Worm (Caenorhabditis elegans): ENCODE data around the gene aly-2.

aly-2 gene

DNA sequence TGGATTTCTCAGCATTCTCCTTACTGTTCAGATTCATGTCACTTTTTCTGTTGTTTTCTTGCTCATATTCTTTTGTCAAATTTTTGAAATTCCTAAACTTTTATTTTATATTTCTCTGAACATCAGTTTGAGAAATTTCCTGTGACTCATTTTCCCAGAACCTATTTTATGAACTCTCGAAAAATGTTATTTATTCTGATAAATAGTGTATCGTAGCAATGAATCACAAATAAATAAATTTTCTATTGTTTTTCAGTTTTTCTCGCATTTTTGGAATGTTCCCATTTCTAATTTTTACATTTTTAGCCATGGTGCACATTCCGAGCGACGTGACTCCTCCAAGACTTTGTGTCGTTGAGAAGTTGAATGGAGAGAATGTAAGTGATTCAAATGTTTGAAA is 28.5 kb upstream of the aly-2 start, which contains the start of gene nrfl-1:
Gene nrfl-1, plus strand, starts transcription at position 301 of the 400 bp plus-strand sequence.
- no peak for TF ChIP-seq lin-13 (tag; optimal IDR thresholded peaks at IDR 0.05)
- TF ChIP-seq ceh-83 (GFP tag; optimal IDR thresholded peaks at IDR 0.05) = no peak
- no peak for TF ChIP-seq nhr-2 (tag; optimal IDR thresholded peaks at IDR 0.05)
- TF ChIP-seq ztf-11 (tag; optimal IDR thresholded peaks at IDR 0.05) = no peak
- no peak for TF ChIP-seq cnd-1 (tag; optimal IDR thresholded peaks at IDR 0.05)
- TF ChIP-seq flh-1 (GFP tag; optimal IDR thresholded peaks at IDR 0.05) = no peak
- TF ChIP-seq mls-2 (tag; optimal IDR thresholded peaks at IDR 0.05) = no peak
- no peak for TF ChIP-seq nhr-12 (tag; optimal IDR thresholded peaks at IDR 0.05)
- no peak for TF ChIP-seq lsy-2 (tag; optimal IDR thresholded peaks at IDR 0.05)
- no peak for TF ChIP-seq M03D4.4 (tag; optimal IDR thresholded peaks at IDR 0.05)
- no peak for TF ChIP-seq lin-32 (GFP tag; optimal IDR thresholded peaks at IDR 0.05)
- no peak for TF ChIP-seq sem-2 (GFP tag; optimal IDR thresholded peaks at IDR 0.05)

DNA sequence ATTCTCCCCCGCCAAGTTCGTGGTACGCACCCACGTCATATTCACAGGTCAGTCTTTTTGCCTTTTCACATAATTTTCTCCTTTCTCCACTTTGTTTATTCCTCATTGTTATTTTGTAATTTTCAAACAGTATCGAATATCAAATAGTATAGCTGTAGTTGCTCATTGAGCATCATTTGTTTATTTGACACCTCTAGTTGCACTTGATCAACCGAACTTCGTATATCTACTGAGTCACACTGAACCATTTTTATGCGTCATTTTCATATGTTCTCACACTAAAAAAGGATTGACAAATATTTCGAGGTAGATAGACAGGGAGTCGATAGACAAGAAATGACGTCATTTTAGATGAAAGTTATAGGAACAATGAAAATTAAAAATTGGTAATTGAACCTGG is 27.0 kb upstream of the aly-2 start:
- TF ChIP-seq sptf-1 (tag; optimal IDR thresholded peaks at IDR 0.05) (no peak), zip-8 (tag; optimal IDR thresholded peaks at IDR 0.05) (peak; percentile 26), M03D4.4 (tag; optimal IDR thresholded peaks at IDR 0.05) (no peak), sem-2 (GFP tag; optimal IDR thresholded peaks at IDR 0.05) (no peak), bed-3 (GFP tag; optimal IDR thresholded peaks at IDR 0.05) (no peak)

DNA sequence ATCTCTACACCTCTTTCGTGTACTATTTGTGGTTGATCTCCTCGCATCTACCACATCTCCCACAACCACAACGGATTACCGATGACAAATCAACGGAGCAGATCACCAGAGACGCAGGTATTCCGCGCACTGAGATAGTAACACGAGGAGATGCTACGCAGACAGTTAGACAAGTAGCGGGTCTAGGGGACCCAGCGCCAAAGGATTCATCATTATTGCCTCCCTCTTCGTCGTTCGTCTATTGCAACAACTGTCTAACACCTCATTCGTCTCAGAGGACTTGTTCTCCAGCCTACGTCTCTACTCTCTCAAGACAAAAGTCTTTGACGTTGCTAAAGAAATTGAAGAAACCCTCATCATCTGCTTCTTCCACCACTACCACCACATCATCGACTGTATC is 25.7 kb upstream of the aly-2 start:
- peak; percentile 4 for TF ChIP-seq mep-1 (tag; optimal IDR thresholded peaks at IDR 0.05)
- no peak for TF ChIP-seq ham-2 (GFP tag; optimal IDR thresholded peaks at IDR 0.05)
- TF ChIP-seq mls-2 (tag; optimal IDR thresholded peaks at IDR 0.05) = no peak
- TF ChIP-seq nhr-12 (tag; optimal IDR thresholded peaks at IDR 0.05) = no peak
- TF ChIP-seq bed-3 (GFP tag; optimal IDR thresholded peaks at IDR 0.05) = no peak
- TF ChIP-seq hlh-1 (tag; optimal IDR thresholded peaks at IDR 0.05) = peak; percentile 54
- no peak for TF ChIP-seq elt-3 (tag; optimal IDR thresholded peaks at IDR 0.05)
- no peak for TF ChIP-seq nhr-237 (tag; optimal IDR thresholded peaks at IDR 0.05)
- TF ChIP-seq unc-39 (tag; optimal IDR thresholded peaks at IDR 0.05) = no peak

DNA sequence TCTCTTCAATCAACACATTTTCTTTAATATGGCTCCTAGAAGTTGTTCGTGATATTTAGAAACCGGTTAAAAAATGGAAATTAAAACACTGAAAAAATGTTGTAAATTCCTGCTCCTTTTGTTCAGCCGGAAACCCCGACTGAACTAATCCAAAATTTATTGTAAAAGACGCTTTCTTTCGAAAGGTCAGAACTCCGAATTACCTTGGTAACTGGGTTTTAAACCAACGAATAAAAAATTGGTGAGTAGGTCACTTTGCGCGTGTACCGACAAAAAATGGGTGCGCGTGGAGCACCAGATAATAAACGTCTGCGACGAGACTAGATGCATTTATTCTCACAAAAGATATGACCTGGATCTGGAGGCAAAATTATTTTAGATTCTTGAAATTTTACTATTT is 16.7 kb upstream of the aly-2 start:
- TF ChIP-seq lsy-2 (tag; optimal IDR thresholded peaks at IDR 0.05) (no peak), nhr-12 (tag; optimal IDR thresholded peaks at IDR 0.05) (no peak)

DNA sequence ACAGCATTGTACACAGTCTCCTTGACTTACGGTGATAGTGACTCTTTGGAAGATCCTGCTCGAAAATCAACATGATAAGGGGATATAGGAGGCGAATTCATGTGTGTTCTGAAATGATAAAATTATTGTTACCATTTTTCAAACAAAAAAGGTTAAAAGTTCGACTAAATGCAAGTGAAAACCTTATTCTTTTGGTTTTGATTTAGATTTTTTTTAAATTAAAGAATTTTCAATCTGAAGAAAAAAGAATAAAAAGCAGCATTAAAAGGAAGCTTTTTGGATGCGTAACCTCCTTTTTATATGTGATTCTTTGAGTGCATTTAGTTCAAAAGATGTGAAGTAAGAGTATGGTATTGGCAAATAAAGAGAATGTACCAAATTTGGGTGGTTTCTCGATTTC is 11.9 kb upstream of the aly-2 start, which contains the start of gene delm-1:
Gene delm-1, minus strand, starts transcription at position 101 of the 400 bp plus-strand sequence.
- TF ChIP-seq flh-1 (GFP tag; optimal IDR thresholded peaks at IDR 0.05) = no peak
- no peak for TF ChIP-seq M03D4.4 (tag; optimal IDR thresholded peaks at IDR 0.05)
- no peak for TF ChIP-seq snpc-4 (tag; optimal IDR thresholded peaks at IDR 0.05)
- TF ChIP-seq unc-39 (tag; optimal IDR thresholded peaks at IDR 0.05) = no peak
- no peak for TF ChIP-seq mep-1 (tag; optimal IDR thresholded peaks at IDR 0.05)
- no peak for TF ChIP-seq ztf-11 (tag; optimal IDR thresholded peaks at IDR 0.05)
- TF ChIP-seq nhr-28 (tag; optimal IDR thresholded peaks at IDR 0.05) = no peak
- TF ChIP-seq ham-2 (GFP tag; optimal IDR thresholded peaks at IDR 0.05) = no peak
- TF ChIP-seq elt-1 (tag; optimal IDR thresholded peaks at IDR 0.05; ENCODE audit: borderline replicate concordance, insufficient read depth) = no peak
- TF ChIP-seq nhr-237 (tag; optimal IDR thresholded peaks at IDR 0.05) = no peak
- no peak for TF ChIP-seq hlh-1 (tag; optimal IDR thresholded peaks at IDR 0.05)
- TF ChIP-seq mls-2 (tag; optimal IDR thresholded peaks at IDR 0.05) = no peak
- TF ChIP-seq ceh-39 (tag; optimal IDR thresholded peaks at IDR 0.05) = no peak
- TF ChIP-seq unc-120 (tag; optimal IDR thresholded peaks at IDR 0.05; ENCODE audit: poor library complexity, severe bottlenecking) = no peak
- no peak for TF ChIP-seq unc-62 (GFP tag; optimal IDR thresholded peaks at IDR 0.05)
- TF ChIP-seq elt-3 (tag; optimal IDR thresholded peaks at IDR 0.05) = no peak
- TF ChIP-seq zip-8 (tag; optimal IDR thresholded peaks at IDR 0.05) = no peak
- TF ChIP-seq blmp-1 (tag; optimal IDR thresholded peaks at IDR 0.05) = no peak
- no peak for TF ChIP-seq ceh-83 (GFP tag; optimal IDR thresholded peaks at IDR 0.05)
- TF ChIP-seq bed-3 (GFP tag; optimal IDR thresholded peaks at IDR 0.05) = no peak

DNA sequence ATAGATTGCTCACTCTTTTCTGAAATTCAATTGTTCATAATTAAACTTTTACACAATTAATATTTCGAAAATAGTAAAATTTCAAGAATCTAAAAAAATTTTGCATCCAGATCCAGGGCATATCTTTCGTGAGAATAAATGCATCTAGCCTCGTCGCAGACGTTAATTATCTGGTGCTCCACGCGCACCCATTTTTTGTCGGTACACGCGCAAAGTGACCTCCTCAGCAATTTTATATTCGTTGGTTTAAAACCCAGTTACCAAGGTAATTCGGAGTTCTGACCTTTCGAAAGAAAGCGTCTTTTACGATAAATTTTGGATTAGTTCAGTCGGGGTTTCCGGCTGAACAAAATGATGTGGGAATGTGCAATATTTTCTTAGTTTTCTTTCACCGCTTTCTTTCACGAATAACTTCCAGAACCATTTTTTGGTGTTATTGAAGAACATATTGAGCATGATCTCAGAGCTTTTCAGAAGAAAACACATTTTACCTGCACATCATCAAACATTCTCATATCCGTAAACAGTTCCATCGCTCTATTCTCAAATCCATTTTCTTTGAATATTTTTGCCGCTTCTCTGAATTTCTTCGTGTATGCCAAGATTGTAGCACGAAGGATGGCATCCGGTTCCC is 7.0 kb upstream of the aly-2 start:
- no peak for TF ChIP-seq lin-32 (GFP tag; optimal IDR thresholded peaks at IDR 0.05)
- no peak for TF ChIP-seq nhr-12 (tag; optimal IDR thresholded peaks at IDR 0.05)
- no peak for TF ChIP-seq ztf-11 (tag; optimal IDR thresholded peaks at IDR 0.05)
- no peak for TF ChIP-seq nhr-28 (tag; optimal IDR thresholded peaks at IDR 0.05)
- no peak for TF ChIP-seq sem-2 (GFP tag; optimal IDR thresholded peaks at IDR 0.05)
- TF ChIP-seq lsy-2 (tag; optimal IDR thresholded peaks at IDR 0.05) = no peak
- TF ChIP-seq elt-1 (tag; optimal IDR thresholded peaks at IDR 0.05; ENCODE audit: borderline replicate concordance, insufficient read depth) = no peak
- no peak for TF ChIP-seq lin-13 (tag; optimal IDR thresholded peaks at IDR 0.05)
- TF ChIP-seq nhr-2 (tag; optimal IDR thresholded peaks at IDR 0.05) = no peak
- no peak for TF ChIP-seq elt-3 (tag; optimal IDR thresholded peaks at IDR 0.05)
- TF ChIP-seq unc-62 (GFP tag; optimal IDR thresholded peaks at IDR 0.05) = no peak
